Fruit fly (Drosophila melanogaster) whole organism, embryonic: ENCODE data around the gene asp.

Source experiments
- CG10979 ChIP-seq: fragments of 200-800 bp; sonication (Bioruptor generic); optimal IDR thresholded peaks from 2 replicates; lab custom pipeline; 2018; ENCODE audit warnings: missing biosample characterization, mild to moderate bottlenecking, missing genetic modification characterization, moderate library complexity
- CG11093 ChIP-seq: fragments of 200-800 bp; sonication (Bioruptor generic); IDR thresholded peaks from 3 replicates; pipeline ENCODE4 v1.3.6; 2022; ENCODE audit warnings: missing biosample characterization, missing genetic modification characterization
- CG12104 ChIP-seq: fragments of 200-800 bp; sonication (Bioruptor generic); optimal IDR thresholded peaks from 3 replicates; lab custom pipeline; 2016; ENCODE audit warnings: missing biosample characterization, missing genetic modification characterization
- CG12236 ChIP-seq: fragments of 200-800 bp; sonication (Bioruptor generic); optimal IDR thresholded peaks from 2 replicates; lab custom pipeline; 2016; ENCODE audit warnings: missing biosample characterization, missing genetic modification characterization
- CG15514 ChIP-seq: fragments of 200-800 bp; sonication (Bioruptor generic); optimal IDR thresholded peaks from 3 replicates; lab custom pipeline; 2017; ENCODE audit warnings: missing biosample characterization, missing genetic modification characterization, mild to moderate bottlenecking, moderate library complexity, missing genetic modification reagents
- CG1603 ChIP-seq: fragments of 200-800 bp; sonication (Bioruptor generic); optimal IDR thresholded peaks from 2 replicates; lab custom pipeline; 2019; ENCODE audit warnings: missing biosample characterization, mild to moderate bottlenecking, missing genetic modification characterization, moderate library complexity
- CG17385 ChIP-seq: fragments of 200-800 bp; sonication (Bioruptor generic); optimal IDR thresholded peaks from 3 replicates; lab custom pipeline; 2018; ENCODE audit warnings: missing biosample characterization, mild to moderate bottlenecking, missing genetic modification characterization
- CG3065 ChIP-seq: fragments of 200-800 bp; sonication (Bioruptor generic); optimal IDR thresholded peaks from 2 replicates; lab custom pipeline; 2016; ENCODE audit warnings: missing biosample characterization, missing genetic modification characterization
- CG32772 ChIP-seq: fragments of 200-800 bp; sonication (Bioruptor generic); IDR thresholded peaks from 2 replicates; pipeline ENCODE4 v1.3.6; 2022; ENCODE audit warnings: missing biosample characterization, missing genetic modification characterization
- CG33557 ChIP-seq: fragments of 200-800 bp; sonication (Bioruptor generic); optimal IDR thresholded peaks from 2 replicates; lab custom pipeline; 2019; ENCODE audit warnings: missing biosample characterization, mild to moderate bottlenecking, missing genetic modification characterization, moderate library complexity
- CG3726 ChIP-seq: fragments of 200-800 bp; sonication (Bioruptor generic); IDR thresholded peaks from 3 replicates; pipeline ENCODE4, ENCODE4 v1.3.6; 2022; ENCODE audit warnings: missing biosample characterization, missing genetic modification characterization
- CG6254 ChIP-seq: fragments of 200-800 bp; sonication (Bioruptor generic); optimal IDR thresholded peaks from 3 replicates; lab custom pipeline; 2017; ENCODE audit warnings: mild to moderate bottlenecking, missing biosample characterization, missing genetic modification reagents, missing genetic modification characterization
- CG8388 ChIP-seq: fragments of 200-800 bp; sonication (Bioruptor generic); optimal IDR thresholded peaks from 2 replicates; lab custom pipeline; 2019; ENCODE audit warnings: missing biosample characterization, mild to moderate bottlenecking, missing genetic modification characterization, moderate library complexity
- Drgx ChIP-seq: fragments of 200-800 bp; sonication (Bioruptor generic); IDR thresholded peaks from 2 replicates; pipeline ENCODE4 v1.3.6; 2022; ENCODE audit warnings: missing biosample characterization, missing genetic modification characterization
- ERR ChIP-seq: fragments of 200-800 bp; sonication (Bioruptor generic); optimal IDR thresholded peaks from 2 replicates; lab custom pipeline; 2016; ENCODE audit warnings: missing biosample characterization, missing genetic modification characterization
- Ets65A ChIP-seq: fragments of 200-800 bp; sonication (Bioruptor generic); peaks from one replicate; lab custom pipeline; 2016; ENCODE audit warnings: missing biosample characterization, missing genetic modification characterization
- Ets97D ChIP-seq: fragments of 200-800 bp; sonication (Bioruptor generic); optimal IDR thresholded peaks from 3 replicates; lab custom pipeline; 2016; ENCODE audit warnings: missing biosample characterization, missing genetic modification characterization
- HHEX ChIP-seq: fragments of 200-800 bp; sonication (Bioruptor generic); optimal IDR thresholded peaks from 3 replicates; lab custom pipeline; 2017; ENCODE audit warnings: missing biosample characterization, mild to moderate bottlenecking, missing genetic modification characterization, missing genetic modification reagents
- HLHmδ ChIP-seq: fragments of 200-800 bp; sonication (Bioruptor generic); optimal IDR thresholded peaks from 2 replicates; lab custom pipeline; 2018; ENCODE audit warnings: missing biosample characterization, mild to moderate bottlenecking, missing genetic modification characterization, moderate library complexity
- Lim3 ChIP-seq: fragments of 200-800 bp; sonication (Bioruptor generic); IDR thresholded peaks from 2 replicates; pipeline ENCODE4 v1.3.6; 2022; ENCODE audit warnings: missing biosample characterization, missing genetic modification characterization
- Meics ChIP-seq: fragments of 200-800 bp; sonication (Bioruptor generic); optimal IDR thresholded peaks from 2 replicates; lab custom pipeline; 2017; ENCODE audit warnings: missing biosample characterization, mild to moderate bottlenecking, missing genetic modification characterization
- Mrtf ChIP-seq: fragments of 200-800 bp; sonication (Bioruptor generic); IDR thresholded peaks from 3 replicates; pipeline ENCODE4 v1.3.6; 2022; ENCODE audit warnings: missing biosample characterization, missing genetic modification characterization
- Sox102F ChIP-seq: fragments of 200-800 bp; sonication (Bioruptor generic); optimal IDR thresholded peaks from 2 replicates; lab custom pipeline; 2018; ENCODE audit warnings: missing biosample characterization, mild to moderate bottlenecking, missing genetic modification characterization, moderate library complexity
- Trl ChIP-seq, 3 experiments: fragments of >200 bp in 2 of 3; fragments of 200-800 bp in 1 of 3; sonication (Bioruptor generic) in 1 of 3; optimal IDR thresholded peaks; 2 replicates in 1 of 3; 3 replicates in 2 of 3; lab custom pipeline; 2016 to 2017; ENCODE audit warnings: missing biosample characterization in 1 of 3, missing genetic modification characterization in 1 of 3
- amos ChIP-seq: fragments of 200-800 bp; sonication (Bioruptor generic); IDR thresholded peaks from 2 replicates; pipeline ENCODE4 v1.3.6; 2022; ENCODE audit warnings: missing biosample characterization, missing genetic modification characterization; ENCODE audit not compliant: partially characterized antibody
- bsh ChIP-seq, 2 experiments: fragments of 200-800 bp; sonication (Bioruptor generic); optimal IDR thresholded peaks; 2 replicates each; lab custom pipeline; 2017 to 2018; ENCODE audit warnings: mild to moderate bottlenecking in 2 of 2, missing biosample characterization in 2 of 2, missing genetic modification characterization in 2 of 2, moderate library complexity in 1 of 2
- cato ChIP-seq: fragments of 200-800 bp; sonication (Bioruptor generic); optimal IDR thresholded peaks from 2 replicates; lab custom pipeline; 2016; ENCODE audit warnings: missing biosample characterization, missing genetic modification characterization, borderline replicate concordance
- caup ChIP-seq: fragments of 200-800 bp; sonication (Bioruptor generic); optimal IDR thresholded peaks from 3 replicates; lab custom pipeline; 2017; ENCODE audit warnings: missing biosample characterization, mild to moderate bottlenecking, missing genetic modification characterization, moderate library complexity; ENCODE audit not compliant: severe bottlenecking
- cg ChIP-seq: fragments of 200-800 bp; sonication (Bioruptor generic); optimal IDR thresholded peaks from 3 replicates; lab custom pipeline; 2019; ENCODE audit warnings: missing biosample characterization, mild to moderate bottlenecking, missing genetic modification characterization, moderate library complexity
- dmrt99B ChIP-seq: fragments of 200-800 bp; sonication (Bioruptor generic); optimal IDR thresholded peaks from 2 replicates; lab custom pipeline; 2018; ENCODE audit warnings: missing biosample characterization, mild to moderate bottlenecking, missing genetic modification characterization, moderate library complexity
- gfzf ChIP-seq: fragments of 200-800 bp; sonication (Bioruptor generic); optimal IDR thresholded peaks from 2 replicates; lab custom pipeline; 2016; ENCODE audit warnings: missing biosample characterization, mild to moderate bottlenecking, missing genetic modification characterization, moderate library complexity
- gt ChIP-seq: fragments of 200-800 bp; sonication (Bioruptor generic); IDR thresholded peaks from 2 replicates; pipeline ENCODE4 v1.3.6; 2022; ENCODE audit warnings: missing biosample characterization, missing genetic modification characterization
- kay ChIP-seq: fragments of 200-800 bp; sonication (Bioruptor generic); optimal IDR thresholded peaks from 2 replicates; lab custom pipeline; 2016; ENCODE audit warnings: missing biosample characterization, missing genetic modification characterization
- kni ChIP-seq: fragments of 200-800 bp; sonication (Bioruptor generic); optimal IDR thresholded peaks from 3 replicates; lab custom pipeline; 2017; ENCODE audit warnings: mild to moderate bottlenecking, missing biosample characterization, missing genetic modification reagents, missing genetic modification characterization
- lola ChIP-seq, 3 experiments: fragments of >200 bp in 2 of 3; fragments of 200-800 bp in 1 of 3; sonication (Bioruptor generic) in 1 of 3; optimal IDR thresholded peaks; 2 replicates each; lab custom pipeline; 2017 to 2019; ENCODE audit warnings: missing biosample characterization in 3 of 3, missing genetic modification characterization in 3 of 3, mild to moderate bottlenecking in 1 of 3, moderate library complexity in 1 of 3
- otp ChIP-seq: fragments of 200-800 bp; sonication (Bioruptor generic); IDR thresholded peaks from 3 replicates; pipeline ENCODE4, ENCODE4 v1.3.6; 2022; ENCODE audit warnings: missing biosample characterization, missing genetic modification characterization
- sna ChIP-seq: fragments of 200-800 bp; sonication (Bioruptor generic); IDR thresholded peaks from 2 replicates; pipeline ENCODE4 v1.3.6; 2022; ENCODE audit warnings: missing biosample characterization, missing genetic modification characterization; ENCODE audit not compliant: partially characterized antibody
- sr ChIP-seq: fragments of 200-800 bp; sonication (Bioruptor generic); IDR thresholded peaks from 3 replicates; pipeline ENCODE4 v1.3.6; 2022; ENCODE audit warnings: missing biosample characterization, missing genetic modification characterization
- trem ChIP-seq: fragments of 200-800 bp; optimal IDR thresholded peaks from 3 replicates; lab custom pipeline; 2019; ENCODE audit warnings: missing biosample characterization, mild to moderate bottlenecking, missing genetic modification characterization, moderate library complexity
- unpg ChIP-seq: fragments of 200-800 bp; sonication (Bioruptor generic); optimal IDR thresholded peaks from 3 replicates; lab custom pipeline; 2018; ENCODE audit warnings: missing biosample characterization, mild to moderate bottlenecking, missing genetic modification characterization, moderate library complexity

The asp gene

DNA sequence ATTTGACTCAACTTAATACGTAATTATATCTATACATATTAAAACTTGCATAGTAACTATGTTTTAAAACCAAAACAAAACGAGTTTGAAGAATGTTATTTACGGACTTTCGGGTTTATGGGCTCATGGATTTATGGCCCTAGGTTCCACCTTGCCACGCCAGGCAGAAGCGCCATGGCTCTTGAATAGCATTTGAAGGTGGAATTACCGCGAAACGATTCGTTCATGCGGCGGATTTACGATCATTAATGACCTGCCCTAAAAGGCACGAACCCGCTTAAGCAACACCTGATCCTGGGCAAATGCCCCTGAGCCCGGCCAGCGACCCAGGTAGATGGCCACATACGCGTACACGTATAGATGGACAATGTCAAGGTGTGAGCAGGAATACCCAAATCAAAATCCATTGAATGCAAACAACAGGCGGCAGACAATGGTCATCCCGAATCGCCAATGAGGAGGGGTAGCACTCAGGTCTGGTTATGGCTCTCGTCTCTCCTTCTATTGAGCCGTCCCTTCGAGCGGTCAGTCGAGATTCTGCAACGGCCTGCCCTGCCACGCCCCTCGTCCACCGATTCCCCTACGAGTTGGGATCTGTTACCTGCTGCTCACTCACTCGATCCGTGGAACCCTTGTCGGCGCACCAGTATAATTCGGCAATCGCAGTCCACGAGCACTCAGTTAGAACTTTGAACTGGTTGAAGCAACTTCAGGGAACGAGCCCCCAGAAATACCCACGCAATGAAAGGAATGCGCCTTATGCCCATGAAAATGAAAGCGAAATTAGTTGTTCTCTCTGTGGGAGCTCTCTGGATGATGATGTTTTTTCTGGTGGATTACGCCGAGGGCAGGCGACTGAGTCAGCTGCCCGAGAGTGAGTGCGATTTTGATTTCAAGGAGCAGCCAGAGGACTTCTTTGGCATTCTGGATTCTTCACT is 4.3 kb upstream of the asp start, which contains the start of gene tld (continued):
- TF ChIP-seq caup (GFP tag; lab: Kevin White, UChicago) (no peak), amos (GFP tag; lab: Robert Waterston, UW) (no peak), CG3065 (GFP tag; lab: Kevin White, UChicago) (peak; percentile 44), CG11093 (no peak), gt (no peak), HHEX (GFP tag; lab: Kevin White, UChicago) (no peak), CG15514 (GFP tag; lab: Kevin White, UChicago) (no peak), unpg (no peak), otp (GFP tag; lab: Robert Waterston, UW) (no peak), ERR (GFP tag; lab: Kevin White, UChicago) (no peak)

DNA sequence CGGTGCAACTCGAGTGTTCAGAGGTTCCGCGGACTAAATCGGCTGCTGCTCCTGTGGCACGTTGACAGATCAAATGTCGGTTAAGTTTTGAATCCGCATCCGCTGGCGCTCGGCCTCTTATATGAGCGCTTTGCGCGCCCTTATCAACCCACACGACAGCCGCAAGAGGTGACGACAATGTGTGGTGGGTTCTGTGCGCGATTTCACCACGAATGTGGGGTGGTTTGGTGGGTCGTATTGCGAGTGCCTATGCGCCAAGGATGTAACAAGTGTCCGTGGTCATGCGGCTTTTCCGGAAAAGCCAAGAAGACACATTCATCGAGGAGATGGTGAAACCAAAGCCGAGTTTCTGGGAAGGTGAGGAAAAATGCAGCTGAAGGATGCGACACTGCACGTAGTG is 11.3 kb downstream of the asp start, which contains the start of gene AstA:
AstA (minus strand) TSS at position 101 of the 400 bp plus-strand sequence.
- TF ChIP-seq CG3726 (GFP tag; lab: Robert Waterston, UW) = no peak
- TF ChIP-seq Ets65A (GFP tag; lab: Kevin White, UChicago) = peak; percentile 43

DNA sequence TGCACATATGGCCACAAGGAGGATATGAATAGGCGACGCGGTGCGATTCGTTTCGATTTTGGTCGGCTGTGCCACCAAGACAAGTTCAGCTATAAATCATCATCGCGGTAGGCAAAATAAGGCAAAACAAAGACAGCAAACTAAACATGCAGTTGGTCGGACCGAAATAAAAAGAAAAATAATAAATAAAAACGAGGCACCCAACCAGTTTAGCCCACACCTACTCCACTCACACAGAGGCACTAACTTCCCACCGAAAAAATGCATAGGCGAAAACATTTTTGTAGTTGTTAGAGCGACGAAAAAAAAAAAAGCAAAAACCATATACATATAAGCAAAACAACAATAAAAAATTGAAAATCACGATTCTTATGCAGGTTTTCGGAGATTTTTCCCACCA is 13.0 kb downstream of the asp start:
- TF ChIP-seq Meics (GFP tag; lab: Kevin White, UChicago) (no peak), sr (GFP tag; lab: Robert Waterston, UW) (0 out of 3 replicates have a peak, but pooled peaks have one; percentile 28), Drgx (GFP tag; lab: Robert Waterston, UW) (peak; percentile 47; the same call in 1 of the 2 replicates), CG10979 (no peak)

DNA sequence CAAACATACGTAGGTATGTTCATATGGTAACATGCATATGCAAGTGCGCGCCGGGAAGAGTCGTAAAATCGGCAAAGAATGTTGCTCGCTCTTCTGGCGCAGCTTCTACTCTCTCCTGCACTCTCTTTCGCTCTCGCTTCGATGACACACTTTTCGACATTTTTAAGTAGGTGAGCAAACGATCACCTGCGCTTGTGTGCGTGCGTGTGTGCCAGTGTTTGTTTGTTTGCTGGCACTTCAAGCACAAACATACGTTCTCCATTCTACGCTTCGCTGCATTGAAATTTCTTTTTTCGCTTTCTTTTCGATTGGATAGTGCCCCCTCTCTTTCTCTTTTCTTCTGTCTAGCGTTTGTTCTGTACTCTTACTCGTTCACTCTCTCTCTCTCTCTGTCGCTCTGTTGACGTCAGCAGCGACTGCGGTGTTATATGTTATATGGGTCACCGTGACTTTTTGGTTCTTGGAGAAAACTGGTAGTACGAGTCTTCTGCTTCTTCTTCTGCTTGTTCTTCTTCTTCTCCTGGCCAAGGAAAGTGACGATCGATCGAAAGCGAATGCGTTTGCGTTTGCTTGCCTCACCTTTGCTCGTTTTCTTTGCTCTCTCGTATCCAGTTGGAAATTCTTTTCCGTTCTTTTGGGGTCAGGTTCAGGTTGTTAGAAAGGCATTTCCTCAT is 14.2 kb downstream of the asp start:
- TF ChIP-seq Lim3 (GFP tag; lab: Robert Waterston, UW) = no peak
- peak; percentile 27 for TF ChIP-seq trem (tag; lab: Kevin White, UChicago)
- peak in 1 of 3 experiments; percentile 64 for TF ChIP-seq lola (GFP tag; optimal IDR thresholded peaks at IDR 0.05; lab: Kevin White, UChicago)
- peak in 1 of 2 experiments; percentile 59 for TF ChIP-seq bsh (GFP tag; optimal IDR thresholded peaks at IDR 0.05; lab: Kevin White, UChicago)
- no peak for TF ChIP-seq Ets97D
- peak; percentile 10 for TF ChIP-seq CG1603
- TF ChIP-seq Mrtf (GFP tag; lab: Robert Waterston, UW) = no peak
- no peak for TF ChIP-seq dmrt99B (tag; lab: Kevin White, UChicago)
- no peak for TF ChIP-seq CG12236
- peak; percentile 71 for TF ChIP-seq cg (GFP tag; lab: Kevin White, UChicago)
- peak; percentile 85 for TF ChIP-seq CG17385
- peak; percentile 21 for TF ChIP-seq CG8388
- TF ChIP-seq sna (GFP tag; lab: Robert Waterston, UW) = no peak
- peak; percentile 49 to 73 for TF ChIP-seq Trl (optimal IDR thresholded peaks at IDR 0.05; lab: Kevin White, UChicago)
- TF ChIP-seq Trl (GFP tag; optimal IDR thresholded peaks at IDR 0.05; lab: Kevin White, UChicago) = no peak
- no peak for TF ChIP-seq CG32772
- no peak for TF ChIP-seq cato (GFP tag; lab: Kevin White, UChicago)
- no peak for TF ChIP-seq gfzf (GFP tag; lab: Kevin White, UChicago)
- TF ChIP-seq CG6254 (GFP tag; lab: Kevin White, UChicago) = peak; percentile 47
- TF ChIP-seq CG33557 (GFP tag; lab: Kevin White, UChicago) = peak; percentile 96
- TF ChIP-seq Sox102F (GFP tag; lab: Kevin White, UChicago) = no peak
- TF ChIP-seq kay = no peak
- peak; percentile 83 for TF ChIP-seq HLHmδ (GFP tag; lab: Kevin White, UChicago)
- peak; percentile 59 for TF ChIP-seq kni (GFP tag; lab: Kevin White, UChicago)
- TF ChIP-seq CG10979 = peak; percentile 2
- TF ChIP-seq CG12104 (GFP tag; lab: Kevin White, UChicago) = no peak
